Worm (Caenorhabditis elegans) whole organism, young adult: ENCODE data around the gene dmsr-9.

ENCODE experiments used
- F37B4.10 ChIP-seq: fragments of 200-800 bp; sonication (Bioruptor generic); IDR thresholded peaks from 2 replicates; pipeline ENCODE4 v1.3.6; 2022; ENCODE audit warnings: missing genetic modification characterization, missing compliant biosample characterization
- Y56A3A.18 ChIP-seq: fragments of 200-800 bp; sonication (Bioruptor generic); IDR thresholded peaks from 2 replicates; pipeline ENCODE4 v1.3.6; 2022; ENCODE audit warnings: missing genetic modification reagents, missing genetic modification characterization, missing compliant biosample characterization
- bed-1 ChIP-seq: fragments of 200-800 bp; sonication (Bioruptor generic); IDR thresholded peaks from 2 replicates; pipeline ENCODE4 v1.3.6; 2022; ENCODE audit warnings: missing genetic modification reagents, missing genetic modification characterization, missing compliant biosample characterization
- let-526 ChIP-seq: fragments of 200-800 bp; sonication (Bioruptor generic); IDR thresholded peaks from 2 replicates; pipeline ENCODE4 v1.3.6; 2022; ENCODE audit warnings: missing genetic modification reagents, missing genetic modification characterization, missing compliant biosample characterization
- nhr-120 ChIP-seq: fragments of 200-800 bp; sonication (Bioruptor generic); IDR thresholded peaks from 2 replicates; pipeline ENCODE4 v1.3.6; 2022; ENCODE audit warnings: missing genetic modification characterization, missing compliant biosample characterization
- unc-62 ChIP-seq: fragments of 150-350 bp; optimal IDR thresholded peaks from 2 replicates; lab custom pipeline; 2014; ENCODE audit warnings: missing biosample characterization, missing genetic modification reagents, missing genetic modification characterization

ce11 chrV:6764972-6765371 lies 34.5 kb downstream of the dmsr-9 start, which contains the start of gene bbs-8:
- TF ChIP-seq Y56A3A.18 (GFP tag; lab: Robert Waterston, UW) (no peak), F37B4.10 (no peak), nhr-120 (GFP tag; lab: Robert Waterston, UW) (no peak), unc-62 (GFP tag; lab: Kevin White, UChicago) (no peak), bed-1 (GFP tag; lab: Robert Waterston, UW) (no peak), let-526 (no peak)
